Fruit fly (Drosophila melanogaster): ENCODE results near the gene MFS3.

MFS3 gene

dm6 chr2L:1118880-1119809, 23.9 kb upstream of the MFS3 start (continued):
- TF ChIP-seq crc (GFP tag; optimal IDR thresholded peaks at IDR 0.05): no peak
- peak; percentile 40 for TF ChIP-seq Abd-B (GFP tag; optimal IDR thresholded peaks at IDR 0.05)
- peak; percentile 81 for TF ChIP-seq al (GFP tag; IDR thresholded peaks at IDR 0.05)
- peak; percentile 55 to 78 for TF ChIP-seq dpn (GFP tag; optimal IDR thresholded peaks at IDR 0.05)
- peak; percentile 71 for TF ChIP-seq Sox102F (GFP tag; optimal IDR thresholded peaks at IDR 0.05)
- TF ChIP-seq vnd (GFP tag; IDR thresholded peaks at IDR 0.05; ENCODE audit: partially characterized antibody): no peak
- TF ChIP-seq CG8290 (GFP tag; optimal IDR thresholded peaks at IDR 0.05): peak; percentile 49
- peak in 1 of 2 experiments; percentile 87 for TF ChIP-seq CG8290 (tag; optimal IDR thresholded peaks at IDR 0.05)
- peak; percentile 69; the same call in 1 of the 2 replicates for TF ChIP-seq H2.0 (GFP tag; IDR thresholded peaks at IDR 0.05)
- peak; percentile 89 for TF ChIP-seq dysf (GFP tag; IDR thresholded peaks at IDR 0.05)
- TF ChIP-seq CG16863 (GFP tag; optimal IDR thresholded peaks at IDR 0.05): peak; percentile 58
- peak; percentile 92 for TF ChIP-seq grn (GFP tag; optimal IDR thresholded peaks at IDR 0.05)
- TF ChIP-seq Mrtf (GFP tag; IDR thresholded peaks at IDR 0.05): peak; percentile 54; the same call in 2 of the 3 replicates
- TF ChIP-seq CG34224 (GFP tag; IDR thresholded peaks at IDR 0.05; ENCODE audit: partially characterized antibody): peak; percentile 50; the same call in 2 of the 3 replicates
- TF ChIP-seq CG14667 (GFP tag; IDR thresholded peaks at IDR 0.05): no peak; the same call in 1 of the 2 replicates
- TF ChIP-seq CG6654 (GFP tag; optimal IDR thresholded peaks at IDR 0.05): peak; percentile 28
- TF ChIP-seq CG13624 (GFP tag; optimal IDR thresholded peaks at IDR 0.05): peak; percentile 74
- TF ChIP-seq CG6175 (GFP tag; IDR thresholded peaks at IDR 0.05): peak; percentile 22; the same call in 1 of the 3 replicates
- TF ChIP-seq nmo (GFP tag; optimal IDR thresholded peaks at IDR 0.05): peak; percentile 75
- TF ChIP-seq CG13894 (tag; optimal IDR thresholded peaks at IDR 0.05): peak; percentile 13
- peak; percentile 78 for TF ChIP-seq CG9932 (GFP tag; IDR thresholded peaks at IDR 0.05)
- TF ChIP-seq Optix (GFP tag; IDR thresholded peaks at IDR 0.05): peak; percentile 51; the same call in 1 of the 3 replicates
- peak; percentile 59 for TF ChIP-seq ems (GFP tag; optimal IDR thresholded peaks at IDR 0.05)
- TF ChIP-seq Gsc (GFP tag; IDR thresholded peaks at IDR 0.05): 0 out of 2 replicates have a peak, but pooled peaks have one; percentile 6
- TF ChIP-seq HLH3B (GFP tag; IDR thresholded peaks at IDR 0.05): peak; percentile 69
- peak; percentile 70 for TF ChIP-seq Jarid2 (GFP tag; optimal IDR thresholded peaks at IDR 0.05)
- 0 out of 2 replicates have a peak, but pooled peaks have one; percentile 36 for TF ChIP-seq toy (GFP tag; IDR thresholded peaks at IDR 0.05)
- TF ChIP-seq Atf6 (GFP tag; IDR thresholded peaks at IDR 0.05): peak; percentile 78
- TF ChIP-seq lmd (GFP tag; IDR thresholded peaks at IDR 0.05): peak; percentile 82
- TF ChIP-seq Mad (GFP tag; optimal IDR thresholded peaks at IDR 0.05): peak; percentile 49
- peak; percentile 42; the same call in 1 of the 2 replicates for TF ChIP-seq tna (GFP tag; IDR thresholded peaks at IDR 0.05; ENCODE audit: partially characterized antibody)
- TF ChIP-seq lov (optimal IDR thresholded peaks at IDR 0.05): peak; percentile 31
- TF ChIP-seq lov (GFP tag; IDR thresholded peaks at IDR 0.05): 0 out of 3 replicates have a peak, but pooled peaks have one; percentile 13
- no peak for TF ChIP-seq ash1 (GFP tag; optimal IDR thresholded peaks at IDR 0.05)
- TF ChIP-seq CG14965 (GFP tag; optimal IDR thresholded peaks at IDR 0.05; ENCODE audit: borderline replicate concordance): no peak
- peak; percentile 59 for TF ChIP-seq CG1647 (GFP tag; optimal IDR thresholded peaks at IDR 0.05)
- TF ChIP-seq MTF-1 (GFP tag; optimal IDR thresholded peaks at IDR 0.05; ENCODE audit: borderline replicate concordance): peak; percentile 48
- no peak; the same call in 1 of the 2 replicates for TF ChIP-seq onecut (GFP tag; IDR thresholded peaks at IDR 0.05)
- TF ChIP-seq kay (GFP tag; optimal IDR thresholded peaks at IDR 0.05): peak; percentile 61
- 0 out of 2 replicates have a peak, but pooled peaks have one; percentile 18 for TF ChIP-seq cas (GFP tag; IDR thresholded peaks at IDR 0.05)
- TF ChIP-seq Vsx1 (GFP tag; optimal IDR thresholded peaks at IDR 0.05): peak; percentile 33
- TF ChIP-seq B-H2 (GFP tag; optimal IDR thresholded peaks at IDR 0.05): peak; percentile 10
- peak; percentile 70 for TF ChIP-seq unpg (GFP tag; optimal IDR thresholded peaks at IDR 0.05)
- TF ChIP-seq Spps (tag; optimal IDR thresholded peaks at IDR 0.05): no peak
- peak; percentile 77 for TF ChIP-seq CG17361 (GFP tag; IDR thresholded peaks at IDR 0.05)
- peak; percentile 35; the same call in 1 of the 2 replicates for TF ChIP-seq ro (GFP tag; IDR thresholded peaks at IDR 0.05)
- TF ChIP-seq CG14710 (tag; optimal IDR thresholded peaks at IDR 0.05): peak; percentile 23
- peak; percentile 75 for TF ChIP-seq twi (tag; optimal IDR thresholded peaks at IDR 0.05)
